Worm (Caenorhabditis elegans): ENCODE measurements around the gene C30G12.4.

Gene C30G12.4

ce11 chrII:7261854-7262253 lies at the start of gene C30G12.4:
TSS of gene C30G12.4 (plus strand) at chrII:7262154.
- TF ChIP-seq him-1 (tag; optimal IDR thresholded peaks at IDR 0.05) (no peak), dao-5 (tag; optimal IDR thresholded peaks at IDR 0.05) (no peak), W03F9.2 (tag; optimal IDR thresholded peaks at IDR 0.05) (no peak)

- TF ChIP-seq W03F9.2 (tag; optimal IDR thresholded peaks at IDR 0.05) (no peak), dao-5 (tag; optimal IDR thresholded peaks at IDR 0.05) (no peak), him-1 (tag; optimal IDR thresholded peaks at IDR 0.05) (no peak)
Observed at ce11 chrII:7217047-7217446, 44.9 kb upstream of the C30G12.4 start, which contains the start of gene E04F6.10. TSS of gene E04F6.10 (minus strand) at chrII:7217147.

- TF ChIP-seq dao-5 (tag; optimal IDR thresholded peaks at IDR 0.05) (no peak), W03F9.2 (tag; optimal IDR thresholded peaks at IDR 0.05) (no peak), him-1 (tag; optimal IDR thresholded peaks at IDR 0.05) (no peak)
Observed at ce11 chrII:7224074-7224473, 37.9 kb upstream of the C30G12.4 start.

ce11 chrII:7225864-7226522 lies 36.0 kb upstream of the C30G12.4 start, which contains the start of gene clh-3:
TSS of gene clh-3 (minus strand) at chrII:7225914.
- no peak for TF ChIP-seq dao-5 (tag; optimal IDR thresholded peaks at IDR 0.05)
- TF ChIP-seq W03F9.2 (tag; optimal IDR thresholded peaks at IDR 0.05), result no peak
- no peak for TF ChIP-seq him-1 (tag; optimal IDR thresholded peaks at IDR 0.05)

- TF ChIP-seq dao-5 (tag; optimal IDR thresholded peaks at IDR 0.05) (no peak), W03F9.2 (tag; optimal IDR thresholded peaks at IDR 0.05) (no peak), him-1 (tag; optimal IDR thresholded peaks at IDR 0.05) (no peak)
Observed at ce11 chrII:7228646-7229200, 33.2 kb upstream of the C30G12.4 start, which contains the start of gene F32A5.4. TSS of gene F32A5.4 (plus strand) at chrII:7229150.

- TF ChIP-seq him-1 (tag; optimal IDR thresholded peaks at IDR 0.05), result no peak
- no peak for TF ChIP-seq dao-5 (tag; optimal IDR thresholded peaks at IDR 0.05)
- TF ChIP-seq W03F9.2 (tag; optimal IDR thresholded peaks at IDR 0.05), result no peak
Observed at ce11 chrII:7230684-7231083, 31.3 kb upstream of the C30G12.4 start.

ce11 chrII:7231951-7232350 lies 30.0 kb upstream of the C30G12.4 start:
- TF ChIP-seq dao-5 (tag; optimal IDR thresholded peaks at IDR 0.05), result no peak
- no peak for TF ChIP-seq him-1 (tag; optimal IDR thresholded peaks at IDR 0.05)
- no peak for TF ChIP-seq W03F9.2 (tag; optimal IDR thresholded peaks at IDR 0.05)

- TF ChIP-seq dao-5 (tag; optimal IDR thresholded peaks at IDR 0.05), result no peak
- no peak for TF ChIP-seq him-1 (tag; optimal IDR thresholded peaks at IDR 0.05)
- TF ChIP-seq W03F9.2 (tag; optimal IDR thresholded peaks at IDR 0.05), result no peak
Observed at ce11 chrII:7232517-7232916, 29.4 kb upstream of the C30G12.4 start, which contains the start of gene ctsa-3.1. TSS of gene ctsa-3.1 (plus strand) at chrII:7232853.

- TF ChIP-seq W03F9.2 (tag; optimal IDR thresholded peaks at IDR 0.05), result no peak
- no peak for TF ChIP-seq dao-5 (tag; optimal IDR thresholded peaks at IDR 0.05)
- TF ChIP-seq him-1 (tag; optimal IDR thresholded peaks at IDR 0.05), result no peak
Observed at ce11 chrII:7233274-7233673, 28.7 kb upstream of the C30G12.4 start.

ce11 chrII:7236937-7237336 lies 25.0 kb upstream of the C30G12.4 start:
- TF ChIP-seq W03F9.2 (tag; optimal IDR thresholded peaks at IDR 0.05), result no peak
- no peak for TF ChIP-seq him-1 (tag; optimal IDR thresholded peaks at IDR 0.05)
- TF ChIP-seq dao-5 (tag; optimal IDR thresholded peaks at IDR 0.05), result no peak

ce11 chrII:7238248-7238647 lies 23.7 kb upstream of the C30G12.4 start, which contains the start of gene aqp-1:
TSS of gene aqp-1 (minus strand) at chrII:7238349.
- no peak for TF ChIP-seq W03F9.2 (tag; optimal IDR thresholded peaks at IDR 0.05)
- no peak for TF ChIP-seq him-1 (tag; optimal IDR thresholded peaks at IDR 0.05)
- no peak for TF ChIP-seq dao-5 (tag; optimal IDR thresholded peaks at IDR 0.05)

- TF ChIP-seq him-1 (tag; optimal IDR thresholded peaks at IDR 0.05) (no peak), dao-5 (tag; optimal IDR thresholded peaks at IDR 0.05) (no peak), W03F9.2 (tag; optimal IDR thresholded peaks at IDR 0.05) (no peak)
Observed at ce11 chrII:7238791-7239190, 23.2 kb upstream of the C30G12.4 start.

- no peak for TF ChIP-seq W03F9.2 (tag; optimal IDR thresholded peaks at IDR 0.05)
- TF ChIP-seq him-1 (tag; optimal IDR thresholded peaks at IDR 0.05), result no peak
Observed at ce11 chrII:7239705-7240104, 22.2 kb upstream of the C30G12.4 start.

- TF ChIP-seq him-1 (tag; optimal IDR thresholded peaks at IDR 0.05) (no peak), W03F9.2 (tag; optimal IDR thresholded peaks at IDR 0.05) (no peak), dao-5 (tag; optimal IDR thresholded peaks at IDR 0.05) (no peak)
Observed at ce11 chrII:7242754-7243153, 19.2 kb upstream of the C30G12.4 start.

Measured in whole organism, L4/young adult.